Fruit fly (Drosophila melanogaster) whole organism, embryonic: ENCODE data around the gene CG5080.
A peak's percentile ranks its signal among the peaks of the same experiment; 100 is the strongest.

Experiments used
- Adf1 ChIP-seq: fragments of 200-800 bp; sonication (Bioruptor generic); IDR thresholded peaks from 2 replicates; pipeline ENCODE4 v1.3.6; 2022; ENCODE audit warnings: missing biosample characterization, missing genetic modification characterization
- Bdp1 ChIP-seq: fragments of 200-800 bp; sonication (Bioruptor generic); optimal IDR thresholded peaks from 3 replicates; lab custom pipeline; 2016; ENCODE audit warnings: missing biosample characterization, missing genetic modification characterization
- BtbVII ChIP-seq: fragments of 200-800 bp; sonication (Bioruptor generic); optimal IDR thresholded peaks from 3 replicates; lab custom pipeline; 2017; ENCODE audit warnings: missing biosample characterization, mild to moderate bottlenecking, missing genetic modification characterization
- CG11560 ChIP-seq: fragments of 200-800 bp; sonication (Bioruptor generic); IDR thresholded peaks from 3 replicates; pipeline ENCODE4 v1.3.6; 2022; ENCODE audit warnings: missing biosample characterization, missing genetic modification characterization
- CG13296 ChIP-seq: fragments of 200-800 bp; sonication (Bioruptor generic); optimal IDR thresholded peaks from 3 replicates; lab custom pipeline; 2018; ENCODE audit warnings: missing biosample characterization, mild to moderate bottlenecking, missing genetic modification characterization
- CG14014 ChIP-seq: fragments of 200-800 bp; sonication (Bioruptor generic); IDR thresholded peaks from 2 replicates; pipeline ENCODE4 v1.3.6; 2022; ENCODE audit warnings: missing biosample characterization, missing genetic modification characterization
- CG16779 ChIP-seq: fragments of 200-800 bp; sonication (Bioruptor generic); IDR thresholded peaks from 2 replicates; pipeline ENCODE4 v1.3.6; 2022; ENCODE audit warnings: missing biosample characterization, missing genetic modification characterization
- CG17385 ChIP-seq: fragments of 200-800 bp; sonication (Bioruptor generic); optimal IDR thresholded peaks from 3 replicates; lab custom pipeline; 2018; ENCODE audit warnings: missing biosample characterization, mild to moderate bottlenecking, missing genetic modification characterization
- CG17802 ChIP-seq: fragments of 200-800 bp; sonication (Bioruptor generic); optimal IDR thresholded peaks from 2 replicates; lab custom pipeline; 2018; ENCODE audit warnings: missing biosample characterization, mild to moderate bottlenecking, missing genetic modification characterization, moderate library complexity
- CG17912 ChIP-seq: fragments of 200-800 bp; sonication (Bioruptor generic); optimal IDR thresholded peaks from 2 replicates; lab custom pipeline; 2018; ENCODE audit warnings: missing biosample characterization, mild to moderate bottlenecking, missing genetic modification characterization
- CG18764 ChIP-seq: fragments of 200-800 bp; sonication (Bioruptor generic); optimal IDR thresholded peaks from 3 replicates; lab custom pipeline; 2016; ENCODE audit warnings: missing biosample characterization, missing genetic modification characterization
- CG2202 ChIP-seq: fragments of 200-800 bp; sonication (Bioruptor generic); optimal IDR thresholded peaks from 2 replicates; lab custom pipeline; 2018; ENCODE audit warnings: missing biosample characterization, mild to moderate bottlenecking, missing genetic modification characterization
- CG30020 ChIP-seq: fragments of 200-800 bp; optimal IDR thresholded peaks from 2 replicates; lab custom pipeline; 2019; ENCODE audit warnings: missing biosample characterization, mild to moderate bottlenecking, missing genetic modification characterization, moderate library complexity
- CG3726 ChIP-seq: fragments of 200-800 bp; sonication (Bioruptor generic); IDR thresholded peaks from 3 replicates; pipeline ENCODE4, ENCODE4 v1.3.6; 2022; ENCODE audit warnings: missing biosample characterization, missing genetic modification characterization
- CG43689 ChIP-seq: fragments of 200-800 bp; sonication (Bioruptor generic); IDR thresholded peaks from 2 replicates; pipeline ENCODE4 v1.3.6; 2022; ENCODE audit warnings: missing biosample characterization, missing genetic modification characterization
- CG4707 ChIP-seq: fragments of 200-800 bp; sonication (Bioruptor generic); optimal IDR thresholded peaks from 2 replicates; lab custom pipeline; 2018; ENCODE audit warnings: missing biosample characterization, mild to moderate bottlenecking, missing genetic modification characterization, moderate library complexity
- CG6272 ChIP-seq: fragments of 200-800 bp; sonication (Bioruptor generic); IDR thresholded peaks from 2 replicates; pipeline ENCODE4 v1.3.6; 2022; ENCODE audit warnings: missing biosample characterization, missing genetic modification characterization
- CG7987 ChIP-seq: fragments of 200-800 bp; sonication (Bioruptor generic); optimal IDR thresholded peaks from 2 replicates; lab custom pipeline; 2018; ENCODE audit warnings: missing biosample characterization, mild to moderate bottlenecking, missing genetic modification characterization, moderate library complexity
- CG8089 ChIP-seq: fragments of 200-800 bp; sonication (Bioruptor generic); optimal IDR thresholded peaks from 3 replicates; lab custom pipeline; 2016; ENCODE audit warnings: missing biosample characterization, missing genetic modification characterization
- Dref ChIP-seq: fragments of 200-800 bp; sonication (Bioruptor generic); IDR thresholded peaks from 2 replicates; pipeline ENCODE4 v1.3.6; 2022; ENCODE audit warnings: missing biosample characterization, missing genetic modification characterization
- E2f1 ChIP-seq: fragments of 200-800 bp; sonication (Bioruptor generic); IDR thresholded peaks from 2 replicates; pipeline ENCODE4 v1.3.6; 2022; ENCODE audit warnings: missing biosample characterization, missing genetic modification characterization
- Hmr ChIP-seq: fragments of 200-800 bp; sonication (Bioruptor generic); optimal IDR thresholded peaks from 3 replicates; lab custom pipeline; 2017; ENCODE audit warnings: mild to moderate bottlenecking, missing biosample characterization, missing genetic modification reagents, missing genetic modification characterization
- Hr78 ChIP-seq, 2 experiments: fragments of 200-800 bp in 1 of 2; fragments of >200 bp in 1 of 2; sonication (Bioruptor generic) in 1 of 2; optimal IDR thresholded peaks; 2 replicates each; lab custom pipeline; 2017 to 2019; ENCODE audit warnings: missing biosample characterization in 2 of 2, missing genetic modification characterization in 2 of 2, mild to moderate bottlenecking in 1 of 2, moderate library complexity in 1 of 2
- Lhr ChIP-seq: fragments of 200-800 bp; sonication (Bioruptor generic); optimal IDR thresholded peaks from 3 replicates; lab custom pipeline; 2017; ENCODE audit warnings: mild to moderate bottlenecking, missing biosample characterization, missing genetic modification reagents, missing genetic modification characterization
- Mes4 ChIP-seq: fragments of 200-800 bp; sonication (Bioruptor generic); optimal IDR thresholded peaks from 2 replicates; lab custom pipeline; 2016; ENCODE audit warnings: missing biosample characterization, missing genetic modification characterization
- Rfx ChIP-seq: fragments of 200-800 bp; sonication (Bioruptor generic); IDR thresholded peaks from 2 replicates; pipeline ENCODE4 v1.3.6; 2022; ENCODE audit warnings: missing biosample characterization, missing genetic modification characterization
- Sox102F ChIP-seq: fragments of 200-800 bp; sonication (Bioruptor generic); optimal IDR thresholded peaks from 2 replicates; lab custom pipeline; 2018; ENCODE audit warnings: missing biosample characterization, mild to moderate bottlenecking, missing genetic modification characterization, moderate library complexity
- YL-1 ChIP-seq: fragments of 200-800 bp; sonication (Bioruptor generic); optimal IDR thresholded peaks from 3 replicates; lab custom pipeline; 2017; ENCODE audit warnings: missing biosample characterization, mild to moderate bottlenecking, missing genetic modification characterization
- abd-A ChIP-seq: fragments of 200-800 bp; sonication (Bioruptor generic); optimal IDR thresholded peaks from 3 replicates; lab custom pipeline; 2019; ENCODE audit warnings: missing biosample characterization, mild to moderate bottlenecking, missing genetic modification characterization, moderate library complexity
- cad ChIP-seq: fragments of >200 bp; optimal IDR thresholded peaks from 2 replicates; lab custom pipeline; 2017; ENCODE audit warnings: missing biosample characterization, missing genetic modification characterization
- crc ChIP-seq: fragments of 200-800 bp; sonication (Bioruptor generic); optimal IDR thresholded peaks from 2 replicates; lab custom pipeline; 2016; ENCODE audit warnings: missing biosample characterization, missing genetic modification characterization
- dpn ChIP-seq, 2 experiments: fragments of 200-800 bp; sonication (Bioruptor generic); optimal IDR thresholded peaks; 3 replicates each; lab custom pipeline; 2016; ENCODE audit warnings: missing biosample characterization in 2 of 2, missing genetic modification characterization in 2 of 2
- fd102C ChIP-seq: fragments of 200-800 bp; sonication (Bioruptor generic); optimal IDR thresholded peaks from 2 replicates; lab custom pipeline; 2018; ENCODE audit warnings: missing biosample characterization, mild to moderate bottlenecking, missing genetic modification characterization, moderate library complexity
- gce ChIP-seq: fragments of 200-800 bp; sonication (Bioruptor generic); IDR thresholded peaks from 3 replicates; pipeline ENCODE4 v1.3.6; 2022; ENCODE audit warnings: missing biosample characterization, missing genetic modification characterization
- gsb-n ChIP-seq: fragments of 200-800 bp; sonication (Bioruptor generic); optimal IDR thresholded peaks from 3 replicates; lab custom pipeline; 2018; ENCODE audit warnings: missing biosample characterization, mild to moderate bottlenecking, missing genetic modification characterization
- inv ChIP-seq: fragments of 200-800 bp; sonication (Bioruptor generic); IDR thresholded peaks from 2 replicates; pipeline ENCODE4 v1.3.6; 2022; ENCODE audit warnings: missing biosample characterization, missing genetic modification characterization; ENCODE audit not compliant: partially characterized antibody
- jigr1 ChIP-seq: fragments of 200-800 bp; sonication (Bioruptor generic); IDR thresholded peaks from 3 replicates; pipeline ENCODE4 v1.3.6; 2022; ENCODE audit warnings: missing biosample characterization, missing genetic modification characterization
- lola ChIP-seq, 3 experiments: fragments of >200 bp in 2 of 3; fragments of 200-800 bp in 1 of 3; sonication (Bioruptor generic) in 1 of 3; optimal IDR thresholded peaks; 2 replicates each; lab custom pipeline; 2017 to 2019; ENCODE audit warnings: missing biosample characterization in 3 of 3, missing genetic modification characterization in 3 of 3, mild to moderate bottlenecking in 1 of 3, moderate library complexity in 1 of 3
- maf-S ChIP-seq: fragments of 200-800 bp; sonication (Bioruptor generic); optimal IDR thresholded peaks from 2 replicates; lab custom pipeline; 2016; ENCODE audit warnings: missing biosample characterization, missing genetic modification characterization
- mam ChIP-seq: fragments of 200-800 bp; sonication (Bioruptor generic); optimal IDR thresholded peaks from 3 replicates; lab custom pipeline; 2016; ENCODE audit warnings: missing biosample characterization, missing genetic modification characterization
- nmo ChIP-seq: fragments of 200-800 bp; sonication (Bioruptor generic); optimal IDR thresholded peaks from 2 replicates; lab custom pipeline; 2018; ENCODE audit warnings: missing biosample characterization, mild to moderate bottlenecking, missing genetic modification characterization, moderate library complexity
- oc ChIP-seq: fragments of 200-800 bp; sonication (Bioruptor generic); optimal IDR thresholded peaks from 2 replicates; lab custom pipeline; 2018; ENCODE audit warnings: missing biosample characterization, mild to moderate bottlenecking, missing genetic modification characterization, moderate library complexity
- odd ChIP-seq: fragments of 200-800 bp; sonication (Bioruptor generic); optimal IDR thresholded peaks from 2 replicates; lab custom pipeline; 2017; ENCODE audit warnings: missing biosample characterization, mild to moderate bottlenecking, missing genetic modification characterization
- sd ChIP-seq: fragments of 200-800 bp; sonication (Bioruptor generic); optimal IDR thresholded peaks from 3 replicates; lab custom pipeline; 2018; ENCODE audit warnings: missing biosample characterization, mild to moderate bottlenecking, missing genetic modification characterization, moderate library complexity
- shn ChIP-seq: fragments of 200-800 bp; sonication (Bioruptor generic); optimal IDR thresholded peaks from 3 replicates; lab custom pipeline; 2016; ENCODE audit warnings: missing biosample characterization, missing genetic modification characterization
- sisA ChIP-seq: fragments of 200-800 bp; sonication (Bioruptor generic); IDR thresholded peaks from 2 replicates; pipeline ENCODE4 v1.3.6; 2022; ENCODE audit warnings: missing biosample characterization, missing genetic modification characterization
- sob ChIP-seq: fragments of 200-800 bp; sonication (Bioruptor generic); IDR thresholded peaks from 2 replicates; pipeline ENCODE4 v1.3.6; 2022; ENCODE audit warnings: missing biosample characterization, missing genetic modification characterization
- unc-4 ChIP-seq: fragments of 200-800 bp; sonication (Bioruptor generic); IDR thresholded peaks from 2 replicates; pipeline ENCODE4 v1.3.6; 2022; ENCODE audit warnings: missing biosample characterization, missing genetic modification characterization; ENCODE audit not compliant: partially characterized antibody

CG5080 gene

DNA sequence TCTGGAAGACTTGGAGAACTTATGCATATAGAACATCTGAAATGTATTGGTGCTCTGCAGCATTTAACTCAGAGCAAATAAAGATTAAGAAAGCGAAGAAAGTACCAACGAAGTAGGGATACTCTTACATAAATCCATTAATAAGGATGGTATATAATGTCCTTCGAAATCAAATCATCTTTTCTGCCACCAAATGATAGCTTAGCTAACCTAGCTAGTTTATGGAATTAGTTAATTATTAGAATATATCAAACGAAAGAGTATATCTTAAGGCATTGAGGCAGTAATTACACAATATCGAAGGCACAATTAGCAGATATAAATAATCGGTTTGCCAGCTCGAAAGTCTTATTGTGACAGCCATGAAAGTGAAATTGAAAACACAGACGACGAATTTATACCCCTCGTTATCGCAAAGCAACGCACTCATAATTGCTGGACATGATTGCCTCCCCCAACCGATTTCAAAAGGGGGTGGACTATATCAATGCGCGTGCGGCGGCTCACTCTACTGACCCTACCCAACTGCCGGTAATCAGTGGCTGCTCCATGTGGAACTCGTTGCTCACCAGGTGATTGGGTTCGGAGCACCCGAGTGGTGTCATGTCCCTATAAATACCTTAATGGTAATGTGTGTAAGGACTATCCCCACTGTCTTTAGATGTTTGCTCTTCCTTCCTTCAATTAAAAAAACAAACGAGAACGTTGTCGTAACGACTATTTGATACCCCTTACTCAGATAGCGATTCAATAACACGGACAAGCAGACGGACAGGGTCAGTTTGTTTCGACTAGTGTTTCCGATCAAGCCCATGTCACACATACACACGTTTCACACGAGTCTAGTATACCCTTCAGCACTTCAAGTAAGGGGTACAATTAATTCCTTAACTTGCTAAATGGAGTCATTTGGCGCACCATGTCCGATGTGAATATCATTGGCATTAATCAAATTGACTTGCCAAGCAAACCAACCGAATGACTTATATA, 19.0 kb downstream of the CG5080 start (continued):
- no peak for TF ChIP-seq CG30020
- no peak for TF ChIP-seq abd-A (tag; lab: Kevin White, UChicago)
- TF ChIP-seq CG3726 (GFP tag; lab: Robert Waterston, UW): no peak
- TF ChIP-seq jigr1 (GFP tag; lab: Robert Waterston, UW): no peak
- peak; percentile 7 for TF ChIP-seq CG17802 (tag; lab: Kevin White, UChicago)
- peak in 1 of 2 experiments; percentile 35 for TF ChIP-seq dpn (GFP tag; optimal IDR thresholded peaks at IDR 0.05; lab: Kevin White, UChicago)
- TF ChIP-seq CG6272: no peak
- peak; percentile 52 for TF ChIP-seq mam (GFP tag; lab: Kevin White, UChicago)
- peak; percentile 42 for TF ChIP-seq CG13296 (GFP tag; lab: Kevin White, UChicago)
- TF ChIP-seq YL-1 (GFP tag; lab: Kevin White, UChicago): no peak
- TF ChIP-seq lola (GFP tag; optimal IDR thresholded peaks at IDR 0.05; lab: Kevin White, UChicago): peak in 1 of 3 experiments; percentile 31
- peak; percentile 47 for TF ChIP-seq sisA (GFP tag; lab: Robert Waterston, UW)
- no peak for TF ChIP-seq odd (GFP tag; lab: Kevin White, UChicago)
- TF ChIP-seq Bdp1 (GFP tag; lab: Kevin White, UChicago): no peak
- TF ChIP-seq Adf1 (GFP tag; lab: Robert Waterston, UW): no peak
- TF ChIP-seq CG43689: no peak
- no peak for TF ChIP-seq CG11560 (tag; lab: Robert Waterston, UW)
- TF ChIP-seq unc-4 (GFP tag; lab: Robert Waterston, UW): no peak
- no peak for TF ChIP-seq inv (GFP tag; lab: Robert Waterston, UW)
- TF ChIP-seq CG18764 (GFP tag; lab: Kevin White, UChicago): no peak
- peak; percentile 18 for TF ChIP-seq gsb-n (tag; lab: Kevin White, UChicago)
- no peak for TF ChIP-seq CG4707 (GFP tag; lab: Kevin White, UChicago)
- peak; percentile 7 for TF ChIP-seq maf-S (GFP tag; lab: Kevin White, UChicago)
- TF ChIP-seq sob (GFP tag; lab: Robert Waterston, UW): no peak
- peak; percentile 78 for TF ChIP-seq nmo
- no peak for TF ChIP-seq CG7987
- TF ChIP-seq CG2202 (tag; lab: Kevin White, UChicago): peak; percentile 51
- TF ChIP-seq Dref (GFP tag; lab: Robert Waterston, UW): no peak
- peak; percentile 64 for TF ChIP-seq CG17385 (GFP tag; lab: Kevin White, UChicago)
- 0 out of 2 replicates have a peak, but pooled peaks have one; percentile 40 for TF ChIP-seq CG14014
- no peak for TF ChIP-seq CG8089 (GFP tag; lab: Kevin White, UChicago)
- peak; percentile 42 for TF ChIP-seq BtbVII
- no peak for TF ChIP-seq gce (GFP tag; lab: Robert Waterston, UW)
- no peak for TF ChIP-seq cad (GFP tag; lab: Kevin White, UChicago)
- peak; percentile 53 for TF ChIP-seq Hmr (GFP tag; lab: Kevin White, UChicago)
- no peak for TF ChIP-seq CG16779 (GFP tag; lab: Robert Waterston, UW)
- peak; percentile 23; the same call in 1 of the 2 replicates for TF ChIP-seq Rfx
- TF ChIP-seq oc: peak; percentile 21
- no peak for TF ChIP-seq Lhr
- TF ChIP-seq Hr78 (GFP tag; optimal IDR thresholded peaks at IDR 0.05; lab: Kevin White, UChicago): no peak
- TF ChIP-seq Mes4: peak; percentile 21
- TF ChIP-seq shn (GFP tag; lab: Kevin White, UChicago): no peak
- TF ChIP-seq Sox102F (GFP tag; lab: Kevin White, UChicago): peak; percentile 79
- no peak; the same call in 1 of the 2 replicates for TF ChIP-seq E2f1 (GFP tag; lab: Robert Waterston, UW)
- no peak for TF ChIP-seq crc (GFP tag; lab: Kevin White, UChicago)
- no peak for TF ChIP-seq fd102C (GFP tag; lab: Kevin White, UChicago)
- no peak for TF ChIP-seq sd (tag; lab: Kevin White, UChicago)
- no peak for TF ChIP-seq CG17912 (GFP tag; lab: Kevin White, UChicago)
